Worm (Caenorhabditis elegans) whole organism, L4 larva: ENCODE data around the gene F38B6.8.

Experiments
- D1046.2 ChIP-seq: fragments of 200-800 bp; sonication (Bioruptor generic); IDR thresholded peaks from 2 replicates; pipeline ENCODE4 v1.3.6; 2022; ENCODE audit warnings: missing genetic modification characterization, missing compliant biosample characterization
- F10B5.3 ChIP-seq: sonication (generic microtip); optimal IDR thresholded peaks from 2 replicates; lab custom pipeline; 2016; ENCODE audit warnings: mild to moderate bottlenecking, missing genetic modification characterization, missing compliant biosample characterization
- F37D6.2 ChIP-seq: sonication (generic microtip); optimal IDR thresholded peaks from 2 replicates; lab custom pipeline; 2016; ENCODE audit warnings: mild to moderate bottlenecking, missing genetic modification characterization, missing compliant biosample characterization
- Y5F2A.4 ChIP-seq: fragments of 200-800 bp; sonication (Bioruptor generic); optimal IDR thresholded peaks from 2 replicates; lab custom pipeline; 2018; ENCODE audit warnings: mild to moderate bottlenecking, missing genetic modification characterization, missing compliant biosample characterization
- ZK546.5 ChIP-seq, 2 experiments: sonication (generic microtip); optimal IDR thresholded peaks; 2 replicates each; lab custom pipeline; 2017; ENCODE audit warnings: missing biosample characterization in 2 of 2, missing genetic modification characterization in 2 of 2
- aha-1 ChIP-seq: fragments of 150-350 bp; peaks from one replicate; lab custom pipeline; 2014; ENCODE audit warnings: missing biosample characterization, missing genetic modification characterization
- ama-1 ChIP-seq: fragments of 150-350 bp; optimal IDR thresholded peaks from 2 replicates; lab custom pipeline; 2014; ENCODE audit warnings: inconsistent platforms, mixed read lengths
- ceh-20 ChIP-seq: fragments of 200-800 bp; sonication (Bioruptor generic); IDR thresholded peaks from 2 replicates; pipeline ENCODE4 v1.3.6; 2022; ENCODE audit warnings: missing genetic modification reagents, missing genetic modification characterization, missing compliant biosample characterization
- ceh-82 ChIP-seq: sonication (generic microtip); optimal IDR thresholded peaks from 2 replicates; lab custom pipeline; 2017; ENCODE audit warnings: missing biosample characterization, missing genetic modification characterization
- ctbp-1 ChIP-seq: fragments of 200-800 bp; sonication (Bioruptor generic); IDR thresholded peaks from 2 replicates; pipeline ENCODE4 v1.3.6; 2022; ENCODE audit warnings: missing genetic modification reagents, missing genetic modification characterization, missing compliant biosample characterization
- daf-16 ChIP-seq, 3 experiments: sonication (generic microtip); optimal IDR thresholded peaks; 2 replicates each; lab custom pipeline; 2016 to 2017; ENCODE audit warnings: missing genetic modification characterization in 3 of 3, missing genetic modification reagents in 3 of 3, mild to moderate bottlenecking in 2 of 3, missing compliant biosample characterization in 2 of 3, missing biosample characterization in 1 of 3, moderate library complexity in 1 of 3
- dmd-6 ChIP-seq: fragments of 200-800 bp; sonication (Bioruptor generic); IDR thresholded peaks from 2 replicates; pipeline ENCODE4 v1.3.6; 2022; ENCODE audit warnings: missing genetic modification reagents, missing genetic modification characterization, missing compliant biosample characterization
- dmd-8 ChIP-seq: fragments of 200-800 bp; sonication (Bioruptor generic); IDR thresholded peaks from 2 replicates; pipeline ENCODE4 v1.3.6; 2022; ENCODE audit warnings: missing genetic modification characterization, missing compliant biosample characterization
- dmd-9 ChIP-seq: fragments of 200-800 bp; sonication (Bioruptor generic); IDR thresholded peaks from 2 replicates; pipeline ENCODE4 v1.3.6; 2022; ENCODE audit warnings: missing genetic modification reagents, missing genetic modification characterization, missing compliant biosample characterization
- duxl-1 ChIP-seq: sonication (generic microtip); optimal IDR thresholded peaks from 2 replicates; lab custom pipeline; 2016; ENCODE audit warnings: mild to moderate bottlenecking, missing genetic modification characterization, moderate library complexity, missing compliant biosample characterization; ENCODE audit not compliant: poor library complexity
- dve-1 ChIP-seq: sonication (generic microtip); optimal IDR thresholded peaks from 2 replicates; lab custom pipeline; 2017; ENCODE audit warnings: antibody characterized with exemption, mild to moderate bottlenecking, missing genetic modification characterization, missing compliant biosample characterization; ENCODE audit not compliant: insufficient read depth
- fkh-10 ChIP-seq: fragments of 150-350 bp; optimal IDR thresholded peaks from 2 replicates; lab custom pipeline; 2014; ENCODE audit warnings: missing biosample characterization, missing genetic modification reagents, missing genetic modification characterization
- hlh-11 ChIP-seq: fragments of 200-800 bp; sonication (Bioruptor generic); optimal IDR thresholded peaks from 2 replicates; lab custom pipeline; 2018; ENCODE audit warnings: mild to moderate bottlenecking, missing genetic modification characterization, missing compliant biosample characterization
- lin-15B ChIP-seq: fragments of 150-350 bp; sonication (generic microtip); optimal IDR thresholded peaks from 3 replicates; lab custom pipeline; 2014; ENCODE audit warnings: missing biosample characterization, missing genetic modification characterization
- mdl-1 ChIP-seq, 2 experiments: fragments of 150-350 bp in 1 of 2; sonication (generic microtip) in 1 of 2; optimal IDR thresholded peaks; 2 replicates each; lab custom pipeline; 2014 to 2017; ENCODE audit warnings: missing biosample characterization in 2 of 2, missing genetic modification characterization in 2 of 2
- mes-2 ChIP-seq: sonication (generic microtip); optimal IDR thresholded peaks from 2 replicates; lab custom pipeline; 2016; ENCODE audit warnings: missing genotype, mild to moderate bottlenecking, missing genetic modification characterization, missing compliant biosample characterization; ENCODE audit not compliant: poor library complexity, severe bottlenecking
- mxl-3 ChIP-seq: fragments of 200-800 bp; sonication (Bioruptor generic); optimal IDR thresholded peaks from 2 replicates; lab custom pipeline; 2018; ENCODE audit warnings: mild to moderate bottlenecking, missing genetic modification characterization, missing compliant biosample characterization
- nhr-111 ChIP-seq: fragments of 200-800 bp; sonication (Bioruptor generic); optimal IDR thresholded peaks from 2 replicates; lab custom pipeline; 2018; ENCODE audit warnings: mild to moderate bottlenecking, missing genetic modification characterization, missing compliant biosample characterization
- nhr-237 ChIP-seq: sonication (generic microtip); optimal IDR thresholded peaks from 2 replicates; lab custom pipeline; 2017; ENCODE audit warnings: missing biosample characterization, missing genetic modification characterization
- nhr-25 ChIP-seq: sonication (generic microtip); optimal IDR thresholded peaks from 2 replicates; lab custom pipeline; 2017; ENCODE audit warnings: missing genetic modification characterization, mild to moderate bottlenecking, missing compliant biosample characterization, antibody characterized with exemption, moderate library complexity, borderline replicate concordance; ENCODE audit not compliant: insufficient read depth
- nhr-28 ChIP-seq: fragments of 150-350 bp; optimal IDR thresholded peaks from 2 replicates; lab custom pipeline; 2014; ENCODE audit warnings: missing biosample characterization, missing genetic modification characterization
- nhr-41 ChIP-seq: fragments of 200-800 bp; sonication (Bioruptor generic); IDR thresholded peaks from 2 replicates; pipeline ENCODE4 v1.3.6; 2022; ENCODE audit warnings: missing genetic modification reagents, missing genetic modification characterization, missing compliant biosample characterization
- nhr-42 ChIP-seq: fragments of 200-800 bp; sonication (Bioruptor generic); IDR thresholded peaks from 2 replicates; pipeline ENCODE4 v1.3.6; 2022; ENCODE audit warnings: missing genetic modification characterization, missing compliant biosample characterization
- nhr-6 ChIP-seq: fragments of 150-350 bp; optimal IDR thresholded peaks from 2 replicates; lab custom pipeline; 2014; ENCODE audit warnings: missing biosample characterization, missing genetic modification characterization
- pha-4 ChIP-seq, 2 experiments: fragments of 150-350 bp in 1 of 2; fragments of 200-800 bp in 1 of 2; sonication (Bioruptor generic) in 1 of 2; IDR thresholded peaks in 1 of 2; optimal IDR thresholded peaks in 1 of 2; 2 replicates each; pipeline versions ENCODE4 v1.3.6 to Lab custom; 2014 to 2022; ENCODE audit warnings: missing genetic modification characterization in 2 of 2, missing genetic modification reagents in 2 of 2, missing biosample characterization in 1 of 2, missing compliant biosample characterization in 1 of 2
- php-3 ChIP-seq: fragments of 200-800 bp; sonication (Bioruptor generic); IDR thresholded peaks from 2 replicates; pipeline ENCODE4 v1.3.6; 2022; ENCODE audit warnings: missing genetic modification reagents, missing genetic modification characterization, missing compliant biosample characterization
- pqm-1 ChIP-seq: sonication (generic microtip); optimal IDR thresholded peaks from 2 replicates; lab custom pipeline; 2017; ENCODE audit warnings: missing biosample characterization, missing genetic modification characterization
- set-16 ChIP-seq: fragments of 200-800 bp; sonication (Bioruptor generic); IDR thresholded peaks from 2 replicates; pipeline ENCODE4 v1.3.6; 2022; ENCODE audit warnings: missing genetic modification reagents, missing genetic modification characterization, missing compliant biosample characterization
- spr-1 ChIP-seq: sonication (generic microtip); optimal IDR thresholded peaks from 2 replicates; lab custom pipeline; 2016; ENCODE audit warnings: mild to moderate bottlenecking, missing genetic modification characterization, missing compliant biosample characterization
- unc-130 ChIP-seq: sonication (generic microtip); optimal IDR thresholded peaks from 2 replicates; lab custom pipeline; 2016; ENCODE audit warnings: missing genetic modification reagents, missing genetic modification characterization, missing compliant biosample characterization
- unc-62 ChIP-seq, 3 experiments: fragments of 150-350 bp in 1 of 3; sonication (generic microtip); optimal IDR thresholded peaks in 2 of 3; peaks in 1 of 3; 1 replicate in 1 of 3; 2 replicates in 2 of 3; lab custom pipeline; 2014 to 2017; ENCODE audit warnings: missing biosample characterization in 3 of 3, missing genetic modification characterization in 3 of 3, missing genetic modification reagents in 3 of 3, missing genotype in 1 of 3
- zip-11 ChIP-seq: fragments of 200-800 bp; sonication (Bioruptor generic); IDR thresholded peaks from 2 replicates; pipeline ENCODE4 v1.3.6; 2022; ENCODE audit warnings: missing genetic modification characterization, missing compliant biosample characterization

Gene F38B6.8

ce11 chrX:6691653-6692052 is 9.1 kb upstream of the F38B6.8 start:
- TF ChIP-seq zip-11 (GFP tag; lab: Robert Waterston, UW): no peak
- TF ChIP-seq ceh-82 (tag; lab: Kevin White, UChicago): no peak

- no peak for TF ChIP-seq nhr-25 (tag; lab: Kevin White, UChicago)
- peak; percentile 11 for TF ChIP-seq fkh-10 (GFP tag; lab: Kevin White, UChicago)
Measured at ce11 chrX:6689985-6690384, 7.4 kb upstream of the F38B6.8 start, which contains the start of gene F38B6.6. Gene F38B6.6, minus strand, starts transcription at chrX:6690085.

ce11 chrX:6688953-6689562 is 6.5 kb upstream of the F38B6.8 start:
- peak; percentile 63 for TF ChIP-seq aha-1 (tag; lab: Kevin White, UChicago)
- no peak for TF ChIP-seq mdl-1 (tag; optimal IDR thresholded peaks at IDR 0.05; lab: Kevin White, UChicago)
- no peak for TF ChIP-seq nhr-237 (tag; lab: Kevin White, UChicago)
- peak in 1 of 2 experiments; percentile 89 for TF ChIP-seq unc-62 (GFP tag; optimal IDR thresholded peaks at IDR 0.05 in 1 of 2; lab: Kevin White, UChicago)
- no peak for TF ChIP-seq unc-62 (tag; optimal IDR thresholded peaks at IDR 0.05; lab: Kevin White, UChicago)
- 0 out of 2 replicates have a peak, but pooled peaks have one; percentile 16 for TF ChIP-seq ceh-20
- no peak for TF ChIP-seq F10B5.3 (tag; lab: Kevin White, UChicago)

- TF ChIP-seq aha-1 (tag; lab: Kevin White, UChicago) (peak; percentile 66), unc-130 (GFP tag; lab: Kevin White, UChicago) (no peak)
Measured at ce11 chrX:6687756-6688155, 5.2 kb upstream of the F38B6.8 start.

- TF ChIP-seq set-16 (GFP tag; lab: Robert Waterston, UW) (no peak), unc-62 (GFP tag; optimal IDR thresholded peaks at IDR 0.05 in 1 of 2; lab: Kevin White, UChicago) (peak in 1 of 2 experiments; percentile 90), unc-62 (tag; optimal IDR thresholded peaks at IDR 0.05; lab: Kevin White, UChicago) (no peak)
Measured at ce11 chrX:6687345-6687744, 4.8 kb upstream of the F38B6.8 start.

ce11 chrX:6674333-6674919 is 8.2 kb downstream of the F38B6.8 start, which contains the start of gene F38B6.4:
Gene F38B6.4, plus strand, starts transcription at chrX:6674869.
- TF ChIP-seq hlh-11 (tag; lab: Kevin White, UChicago) (peak; percentile 45), D1046.2 (no peak), dve-1 (peak; percentile 81), ZK546.5 (tag; optimal IDR thresholded peaks at IDR 0.05; lab: Kevin White, UChicago) (no peak), dmd-9 (GFP tag; lab: Robert Waterston, UW) (no peak), duxl-1 (tag; lab: Kevin White, UChicago) (no peak), daf-16 (GFP tag; optimal IDR thresholded peaks at IDR 0.05; lab: Kevin White, UChicago) (no peak), daf-16 (tag; optimal IDR thresholded peaks at IDR 0.05; lab: Kevin White, UChicago) (peak; percentile 98), nhr-25 (tag; lab: Kevin White, UChicago) (no peak), php-3 (GFP tag; lab: Robert Waterston, UW) (peak; percentile 54; the same call in 1 of the 2 replicates), F37D6.2 (tag; lab: Kevin White, UChicago) (no peak), nhr-6 (no peak), Y5F2A.4 (GFP tag; lab: Kevin White, UChicago) (no peak), nhr-41 (GFP tag; lab: Robert Waterston, UW) (no peak), lin-15B (tag; lab: Kevin White, UChicago) (no peak), ama-1 (lab: Kevin White, UChicago) (no peak), dmd-8 (GFP tag; lab: Robert Waterston, UW) (no peak), ctbp-1 (GFP tag; lab: Robert Waterston, UW) (no peak), nhr-111 (GFP tag; lab: Kevin White, UChicago) (no peak), mes-2 (tag; lab: Kevin White, UChicago) (no peak), mxl-3 (GFP tag; lab: Kevin White, UChicago) (no peak), spr-1 (no peak), nhr-28 (peak; percentile 75), pha-4 (GFP tag; IDR thresholded peaks at IDR 0.05; lab: Robert Waterston, UW) (no peak), pha-4 (tag; optimal IDR thresholded peaks at IDR 0.05; lab: Kevin White, UChicago) (no peak), dmd-6 (GFP tag; lab: Robert Waterston, UW) (peak; percentile 58), nhr-42 (GFP tag; lab: Robert Waterston, UW) (no peak), pqm-1 (tag; lab: Kevin White, UChicago) (peak; percentile 48)
